Worm (Caenorhabditis elegans): ENCODE measurements around the gene srh-159.

DNA sequence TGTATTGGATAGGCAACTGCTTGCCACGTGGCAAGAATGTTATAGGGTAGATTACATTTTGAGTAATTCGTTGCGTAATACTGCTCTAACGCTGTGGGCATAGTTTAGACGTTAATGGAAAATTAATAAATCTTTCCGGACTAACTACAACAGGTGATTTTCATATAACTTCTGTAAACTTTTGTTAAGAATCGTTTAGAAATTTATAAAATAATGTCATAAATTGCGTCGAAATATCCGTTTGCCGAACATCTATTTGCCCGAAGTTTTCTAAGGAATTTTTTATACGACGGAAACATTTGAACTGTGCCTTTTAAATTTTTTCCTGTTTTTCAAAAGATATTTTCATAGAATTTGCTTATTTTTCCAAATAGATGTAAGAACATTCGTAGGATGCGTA is 44.0 kb downstream of the srh-159 start, which contains the start of gene srh-112:
- no peak for TF ChIP-seq klf-2 (GFP tag; conservative IDR thresholded peaks at IDR 0.05)
- no peak for TF ChIP-seq ztf-29 (GFP tag; IDR thresholded peaks at IDR 0.05)
- no peak for TF ChIP-seq med-1 (GFP tag; optimal IDR thresholded peaks at IDR 0.05; ENCODE audit: insufficient read depth)
- no peak for TF ChIP-seq flt-1 (GFP tag; IDR thresholded peaks at IDR 0.05)
- TF ChIP-seq cog-1 (tag; optimal IDR thresholded peaks at IDR 0.05) = no peak
- TF ChIP-seq ref-1 (GFP tag; conservative IDR thresholded peaks at IDR 0.05) = no peak

Measured in whole organism, midembryonic.